Comparison of ENCODE assay signal across 1 fruit fly cellular context in genomic region chrX:16171427-16171826, dm6.
TF ChIP-seq lines count a peak whose summit lies in the region.

No protein-coding gene starts in this region.

TF ChIP-seq in whole organism, embryonic, 481 proteins besides CTCF, POLR2A, EP300 and RAD21 (continued from another document):
- no peak for TF ChIP-seq CG1792 (GFP tag; optimal IDR thresholded peaks at IDR 0.05; lab: Kevin White, UChicago)
- no peak for TF ChIP-seq CG34224 (GFP tag; IDR thresholded peaks at IDR 0.05; lab: Robert Waterston, UW; ENCODE audit: partially characterized antibody)
- peak; percentile 0 for TF ChIP-seq CG15696 (tag; optimal IDR thresholded peaks at IDR 0.05; lab: Kevin White, UChicago)
- peak; percentile 80 for TF ChIP-seq sens (GFP tag; lab: Kevin White, UChicago)
- TF ChIP-seq CG14710 (tag; optimal IDR thresholded peaks at IDR 0.05; lab: Kevin White, UChicago): peak; percentile 10
- no peak for TF ChIP-seq HHEX (GFP tag; optimal IDR thresholded peaks at IDR 0.05; lab: Kevin White, UChicago)
- TF ChIP-seq CG12391 (tag; optimal IDR thresholded peaks at IDR 0.05; lab: Kevin White, UChicago): peak; percentile 16
- peak; percentile 14 for TF ChIP-seq CG30403 (GFP tag; optimal IDR thresholded peaks at IDR 0.05; lab: Kevin White, UChicago)
- no peak for TF ChIP-seq CG7357 (GFP tag; IDR thresholded peaks at IDR 0.05; lab: Robert Waterston, UW)
- TF ChIP-seq gsb (GFP tag; IDR thresholded peaks at IDR 0.05; lab: Robert Waterston, UW): no peak
- TF ChIP-seq bsh (GFP tag; optimal IDR thresholded peaks at IDR 0.05; lab: Kevin White, UChicago): peak in 1 of 2 experiments; percentile 4
- no peak for TF ChIP-seq Dll (GFP tag; IDR thresholded peaks at IDR 0.05; lab: Robert Waterston, UW; ENCODE audit: partially characterized antibody)
- no peak for TF ChIP-seq CG42726 (GFP tag; IDR thresholded peaks at IDR 0.05; lab: Robert Waterston, UW; ENCODE audit: partially characterized antibody)
- peak; percentile 44 for TF ChIP-seq CG18262 (tag; optimal IDR thresholded peaks at IDR 0.05; lab: Kevin White, UChicago)
- no peak for TF ChIP-seq tap (tag; optimal IDR thresholded peaks at IDR 0.05; lab: Kevin White, UChicago)
- no peak for TF ChIP-seq chn (GFP tag; optimal IDR thresholded peaks at IDR 0.05; lab: Kevin White, UChicago)
- TF ChIP-seq CG8281 (tag; optimal IDR thresholded peaks at IDR 0.05; lab: Kevin White, UChicago): no peak
- no peak for TF ChIP-seq NC2α (GFP tag; optimal IDR thresholded peaks at IDR 0.05; lab: Kevin White, UChicago)
- no peak for TF ChIP-seq CG8359 (GFP tag; optimal IDR thresholded peaks at IDR 0.05; lab: Kevin White, UChicago; ENCODE audit: borderline replicate concordance)
- TF ChIP-seq Ets65A (GFP tag; lab: Kevin White, UChicago): peak; percentile 60
- TF ChIP-seq phol (tag; optimal IDR thresholded peaks at IDR 0.05; lab: Kevin White, UChicago): peak; percentile 48
- TF ChIP-seq dmrt99B (tag; optimal IDR thresholded peaks at IDR 0.05; lab: Kevin White, UChicago): peak; percentile 17
- TF ChIP-seq Sry-β (GFP tag; optimal IDR thresholded peaks at IDR 0.05; lab: Kevin White, UChicago): no peak
